Fruit fly (Drosophila melanogaster) whole organism, adult: ENCODE measurements around the gene CG15818.
A peak's percentile ranks its signal among the peaks of the same experiment; 100 is the strongest.

Source experiments
- CG11617 ChIP-seq: fragments of 200-800 bp; sonication (Bioruptor generic); optimal IDR thresholded peaks from 2 replicates; lab custom pipeline; 2017; ENCODE audit warnings: mild to moderate bottlenecking, missing biosample characterization, missing genetic modification reagents, missing genetic modification characterization
- CG12768 ChIP-seq: fragments of 200-800 bp; sonication (Bioruptor generic); optimal IDR thresholded peaks from 2 replicates; lab custom pipeline; 2017; ENCODE audit warnings: missing biosample characterization, missing genetic modification characterization, mild to moderate bottlenecking, moderate library complexity, missing genetic modification reagents
- CG14711 ChIP-seq: fragments of 200-800 bp; sonication (Bioruptor generic); optimal IDR thresholded peaks from 2 replicates; lab custom pipeline; 2018; ENCODE audit warnings: missing biosample characterization, mild to moderate bottlenecking, missing genetic modification characterization, moderate library complexity
- CG1620 ChIP-seq: fragments of 200-800 bp; sonication (Bioruptor generic); optimal IDR thresholded peaks from 2 replicates; lab custom pipeline; 2016; ENCODE audit warnings: missing biosample characterization, missing genetic modification characterization
- CG33017 ChIP-seq: fragments of 200-800 bp; sonication (Bioruptor generic); optimal IDR thresholded peaks from 2 replicates; lab custom pipeline; 2018; ENCODE audit warnings: missing biosample characterization, mild to moderate bottlenecking, missing genetic modification characterization, moderate library complexity
- CG5204 ChIP-seq: fragments of 200-800 bp; sonication (Bioruptor generic); optimal IDR thresholded peaks from 2 replicates; lab custom pipeline; 2016; ENCODE audit warnings: missing biosample characterization, missing genetic modification characterization
- CG7045 ChIP-seq: fragments of 200-800 bp; sonication (Bioruptor generic); optimal IDR thresholded peaks from 2 replicates; lab custom pipeline; 2017; ENCODE audit warnings: missing biosample characterization, mild to moderate bottlenecking, missing genetic modification characterization
- CG7101 ChIP-seq: fragments of 200-800 bp; sonication (Bioruptor generic); optimal IDR thresholded peaks from 2 replicates; lab custom pipeline; 2018; ENCODE audit warnings: missing biosample characterization, mild to moderate bottlenecking, missing genetic modification characterization, moderate library complexity
- Clk ChIP-seq: fragments of 200-800 bp; sonication (Bioruptor generic); optimal IDR thresholded peaks from 2 replicates; lab custom pipeline; 2017; ENCODE audit warnings: missing biosample characterization, missing genetic modification characterization
- Crg-1 ChIP-seq: fragments of 200-800 bp; sonication (Bioruptor generic); optimal IDR thresholded peaks from 2 replicates; lab custom pipeline; 2016; ENCODE audit warnings: missing biosample characterization, missing genetic modification characterization
- Hr96 ChIP-seq: fragments of 200-800 bp; sonication (Bioruptor generic); optimal IDR thresholded peaks from 2 replicates; lab custom pipeline; 2016; ENCODE audit warnings: missing biosample characterization, missing genetic modification characterization
- Mnt ChIP-seq: fragments of 200-800 bp; sonication (Bioruptor generic); optimal IDR thresholded peaks from 2 replicates; lab custom pipeline; 2016; ENCODE audit warnings: missing biosample characterization, mild to moderate bottlenecking, missing genetic modification characterization
- bab1 ChIP-seq: fragments of 200-800 bp; sonication (Bioruptor generic); optimal IDR thresholded peaks from 3 replicates; lab custom pipeline; 2019; ENCODE audit warnings: missing biosample characterization, mild to moderate bottlenecking, missing genetic modification characterization, moderate library complexity
- cic ChIP-seq: fragments of 200-800 bp; sonication (Bioruptor generic); optimal IDR thresholded peaks from 2 replicates; lab custom pipeline; 2017; ENCODE audit warnings: missing biosample characterization, mild to moderate bottlenecking, missing genetic modification characterization, moderate library complexity
- cnc ChIP-seq, 2 experiments: fragments of >200 bp; optimal IDR thresholded peaks; 2 replicates each; lab custom pipeline; 2017
- kay ChIP-seq: fragments of 200-800 bp; sonication (Bioruptor generic); peaks from one replicate; lab custom pipeline; 2016; ENCODE audit warnings: missing biosample characterization, missing genetic modification characterization, borderline replicate concordance
- ovo ChIP-seq: fragments of 200-800 bp; sonication (Bioruptor generic); optimal IDR thresholded peaks from 2 replicates; lab custom pipeline; 2016; ENCODE audit warnings: missing biosample characterization, missing genetic modification characterization
- pad ChIP-seq: fragments of 200-800 bp; sonication (Bioruptor generic); optimal IDR thresholded peaks from 3 replicates; lab custom pipeline; 2017; ENCODE audit warnings: missing biosample characterization, missing genetic modification characterization, mild to moderate bottlenecking, moderate library complexity, missing genetic modification reagents
- tj ChIP-seq: fragments of 200-800 bp; sonication (Bioruptor generic); optimal IDR thresholded peaks from 3 replicates; lab custom pipeline; 2017; ENCODE audit warnings: missing biosample characterization, mild to moderate bottlenecking, missing genetic modification characterization, moderate library complexity
- toe ChIP-seq: fragments of 200-800 bp; sonication (Bioruptor generic); optimal IDR thresholded peaks from 2 replicates; lab custom pipeline; 2016; ENCODE audit warnings: missing biosample characterization, missing genetic modification characterization

CG15818 gene

DNA sequence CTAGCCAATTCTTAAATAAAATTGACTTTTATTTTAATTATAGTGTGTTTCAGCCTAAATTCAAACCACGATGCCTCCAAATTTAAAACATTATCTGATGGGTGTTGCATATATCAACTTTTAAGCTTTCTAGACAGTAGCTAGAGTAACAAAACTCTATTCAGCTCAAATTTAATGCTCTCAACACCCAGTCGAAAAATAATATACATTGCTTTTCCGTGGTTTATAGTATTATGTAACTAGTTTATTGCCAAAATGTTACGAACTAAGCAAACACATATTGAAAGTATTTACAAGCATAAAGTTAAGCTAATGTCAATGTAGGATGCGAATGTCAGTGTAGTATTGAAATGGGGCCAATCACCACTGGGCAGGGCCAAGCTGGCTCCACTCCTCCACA, 19.6 kb downstream of the CG15818 start:
- no peak for TF ChIP-seq Mnt (GFP tag; lab: Kevin White, UChicago)

DNA sequence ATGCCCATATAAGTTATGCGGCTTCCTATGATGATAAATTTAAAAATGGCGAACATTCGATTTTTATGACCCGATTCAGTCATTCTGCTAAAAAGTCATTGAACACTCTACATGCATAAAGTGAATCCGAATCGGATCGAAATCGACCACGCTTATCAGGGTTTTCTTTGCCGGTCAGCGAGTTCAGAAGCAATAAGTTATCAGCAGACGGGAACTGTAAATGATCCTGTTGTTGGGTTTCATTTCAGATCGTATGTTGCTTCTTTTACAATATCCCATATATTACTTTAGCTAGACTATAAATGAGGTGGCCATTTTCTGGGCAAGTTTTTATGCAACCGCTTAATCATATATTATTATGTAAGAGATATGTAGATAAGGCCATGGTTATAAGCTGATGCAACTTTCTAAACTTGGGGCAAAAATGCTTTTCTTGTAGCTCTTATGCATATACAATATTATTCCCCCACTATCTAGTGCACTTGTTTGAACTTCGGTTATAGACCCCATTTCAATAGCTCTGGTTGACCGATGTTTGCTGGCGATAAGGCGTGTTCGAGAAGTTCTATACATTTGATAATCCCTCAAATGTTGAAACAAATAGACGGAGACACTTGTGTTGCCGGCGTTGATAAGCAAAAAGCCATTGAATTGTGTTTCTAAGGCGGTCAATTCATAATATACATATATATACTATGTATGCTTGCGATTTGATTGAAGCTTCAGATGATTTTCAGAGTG, 21.3 kb downstream of the CG15818 start:
- TF ChIP-seq CG7101 (tag; lab: Kevin White, UChicago): no peak
- TF ChIP-seq kay (GFP tag; lab: Kevin White, UChicago): peak; percentile 59

- TF ChIP-seq CG1620 (GFP tag; lab: Kevin White, UChicago): no peak
- TF ChIP-seq CG12768 (GFP tag; lab: Kevin White, UChicago): peak; percentile 18
- no peak for TF ChIP-seq cic (GFP tag; lab: Kevin White, UChicago)
- no peak for TF ChIP-seq CG14711 (tag; lab: Kevin White, UChicago)
- TF ChIP-seq Mnt (GFP tag; lab: Kevin White, UChicago): peak; percentile 22
- TF ChIP-seq kay (GFP tag; lab: Kevin White, UChicago): peak; percentile 93
- TF ChIP-seq cnc (optimal IDR thresholded peaks at IDR 0.05; lab: Kevin White, UChicago): no peak
- TF ChIP-seq toe (GFP tag; lab: Kevin White, UChicago): no peak
- TF ChIP-seq ovo (GFP tag; lab: Kevin White, UChicago): no peak
These were observed 22.7 kb downstream of the CG15818 start, which contains the start of gene CG5958 for dm6 chr2L:7433337-7433956. TSS of gene CG5958 (minus strand) at chr2L:7433516.

DNA sequence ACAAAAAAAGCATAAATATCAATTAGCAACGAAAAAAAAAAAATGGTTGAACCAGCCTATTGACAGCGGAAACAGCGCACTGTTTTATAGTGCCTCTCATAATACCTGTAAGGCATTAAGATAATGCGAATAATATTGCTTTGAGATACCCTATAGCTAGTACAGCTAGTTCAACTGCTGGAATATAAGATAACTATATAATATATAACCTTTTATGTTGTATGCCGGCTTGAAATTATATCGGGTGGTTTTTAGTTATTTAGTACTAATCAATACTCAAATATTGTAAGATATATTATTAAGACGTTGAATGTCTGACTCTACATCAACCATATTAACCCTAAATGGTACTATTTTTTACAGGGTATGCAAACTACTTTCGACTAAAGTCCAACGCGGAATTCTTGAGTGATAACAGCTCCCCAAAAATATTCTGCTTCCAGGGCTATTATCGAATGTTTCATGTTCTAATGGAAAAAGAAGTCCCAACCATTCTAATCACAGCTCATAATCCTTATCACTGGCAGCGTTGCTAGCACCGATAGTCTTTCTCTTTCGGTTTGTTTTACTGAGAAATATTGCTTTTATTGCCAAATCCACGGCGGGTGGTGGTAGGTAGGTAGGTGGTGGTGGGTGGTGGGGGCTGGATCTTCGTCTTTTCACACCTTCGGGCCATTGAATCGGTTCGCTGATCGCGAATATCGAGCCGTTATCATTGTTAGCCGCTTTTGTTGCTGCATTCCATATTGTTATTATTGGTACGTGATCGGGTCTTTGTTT, 23.4 kb downstream of the CG15818 start:
- TF ChIP-seq Clk (GFP tag; lab: Kevin White, UChicago) (peak; percentile 66), tj (GFP tag; lab: Kevin White, UChicago) (peak; percentile 71), Mnt (GFP tag; lab: Kevin White, UChicago) (peak; percentile 54), cic (GFP tag; lab: Kevin White, UChicago) (no peak), CG5204 (peak; percentile 73), CG7045 (GFP tag; lab: Kevin White, UChicago) (peak; percentile 71), CG14711 (tag; lab: Kevin White, UChicago) (peak; percentile 60), pad (GFP tag; lab: Kevin White, UChicago) (peak; percentile 31), CG7101 (tag; lab: Kevin White, UChicago) (peak; percentile 95), cnc (optimal IDR thresholded peaks at IDR 0.05; lab: Kevin White, UChicago) (no peak), ovo (GFP tag; lab: Kevin White, UChicago) (peak; percentile 14), bab1 (GFP tag; lab: Kevin White, UChicago) (peak; percentile 94), CG33017 (tag; lab: Kevin White, UChicago) (peak; percentile 94), CG11617 (peak; percentile 84), CG12768 (GFP tag; lab: Kevin White, UChicago) (peak; percentile 55), CG1620 (GFP tag; lab: Kevin White, UChicago) (peak; percentile 43), kay (GFP tag; lab: Kevin White, UChicago) (peak; percentile 67), Crg-1 (GFP tag; lab: Kevin White, UChicago) (no peak), toe (GFP tag; lab: Kevin White, UChicago) (peak; percentile 57), Hr96 (GFP tag; lab: Kevin White, UChicago) (no peak)

DNA sequence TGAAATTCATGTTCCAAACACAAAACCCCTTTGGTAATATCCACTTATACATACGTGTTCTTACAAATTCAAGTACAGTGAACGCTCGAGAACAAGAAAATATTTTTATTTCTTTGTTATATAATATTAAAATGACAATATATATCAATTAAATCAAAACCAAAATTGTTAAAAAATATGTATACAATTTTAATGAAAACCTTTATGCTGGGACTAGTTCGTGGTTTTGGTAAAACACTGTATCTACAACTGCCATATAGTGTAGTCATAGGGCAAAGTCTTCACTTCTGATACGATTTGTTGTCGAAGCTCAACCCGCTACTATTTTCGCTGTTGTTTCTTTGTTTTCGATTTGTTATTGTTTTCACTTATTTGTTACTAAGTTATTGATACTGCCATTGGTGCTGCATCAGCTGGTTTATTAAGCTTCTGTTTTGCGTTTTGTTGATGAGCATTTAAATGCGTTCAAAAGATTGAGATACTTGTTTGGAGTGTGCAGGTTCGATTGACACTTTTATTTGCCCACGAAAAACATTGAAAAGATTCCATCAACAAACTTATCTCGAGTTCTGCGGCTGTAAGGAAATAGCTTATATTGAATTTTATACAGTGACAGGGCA, 24.1 kb downstream of the CG15818 start:
- TF ChIP-seq cic (GFP tag; lab: Kevin White, UChicago) (no peak), tj (GFP tag; lab: Kevin White, UChicago) (peak; percentile 71), CG33017 (tag; lab: Kevin White, UChicago) (peak; percentile 80), Clk (GFP tag; lab: Kevin White, UChicago) (no peak), CG11617 (peak; percentile 34), CG7101 (tag; lab: Kevin White, UChicago) (peak; percentile 87), Crg-1 (GFP tag; lab: Kevin White, UChicago) (no peak), CG14711 (tag; lab: Kevin White, UChicago) (peak; percentile 73), pad (GFP tag; lab: Kevin White, UChicago) (peak; percentile 46), kay (GFP tag; lab: Kevin White, UChicago) (peak; percentile 50), toe (GFP tag; lab: Kevin White, UChicago) (no peak), ovo (GFP tag; lab: Kevin White, UChicago) (no peak), cnc (optimal IDR thresholded peaks at IDR 0.05; lab: Kevin White, UChicago) (no peak), CG5204 (no peak), CG1620 (GFP tag; lab: Kevin White, UChicago) (no peak), bab1 (GFP tag; lab: Kevin White, UChicago) (peak; percentile 93), CG12768 (GFP tag; lab: Kevin White, UChicago) (peak; percentile 34), CG7045 (GFP tag; lab: Kevin White, UChicago) (peak; percentile 9), Hr96 (GFP tag; lab: Kevin White, UChicago) (peak; percentile 26), Mnt (GFP tag; lab: Kevin White, UChicago) (no peak)
